Fruit fly (Drosophila melanogaster) whole organism: ENCODE measurements around the gene CG1299.

Experiments used
- CG8478 ChIP-seq: fragments of >200 bp; optimal IDR thresholded peaks from 2 replicates; lab custom pipeline; 2018; ENCODE audit warnings: inconsistent platforms
- Dll ChIP-seq: fragments of >200 bp; optimal IDR thresholded peaks from 2 replicates; lab custom pipeline; 2017
- EcR ChIP-seq, 2 experiments: fragments of >200 bp; optimal IDR thresholded peaks; 2 replicates each; lab custom pipeline; 2017; ENCODE audit warnings: missing biosample characterization in 2 of 2, missing genetic modification characterization in 2 of 2, missing genetic modification reagents in 2 of 2
- pan ChIP-seq: fragments of >200 bp; optimal IDR thresholded peaks from 2 replicates; lab custom pipeline; 2017
- psq ChIP-seq: fragments of >200 bp; optimal IDR thresholded peaks from 2 replicates; lab custom pipeline; 2017
- usp ChIP-seq: fragments of >200 bp; optimal IDR thresholded peaks from 2 replicates; lab custom pipeline; 2017; ENCODE audit warnings: missing biosample characterization, missing genetic modification characterization, mixed read lengths

CG1299 gene

DNA sequence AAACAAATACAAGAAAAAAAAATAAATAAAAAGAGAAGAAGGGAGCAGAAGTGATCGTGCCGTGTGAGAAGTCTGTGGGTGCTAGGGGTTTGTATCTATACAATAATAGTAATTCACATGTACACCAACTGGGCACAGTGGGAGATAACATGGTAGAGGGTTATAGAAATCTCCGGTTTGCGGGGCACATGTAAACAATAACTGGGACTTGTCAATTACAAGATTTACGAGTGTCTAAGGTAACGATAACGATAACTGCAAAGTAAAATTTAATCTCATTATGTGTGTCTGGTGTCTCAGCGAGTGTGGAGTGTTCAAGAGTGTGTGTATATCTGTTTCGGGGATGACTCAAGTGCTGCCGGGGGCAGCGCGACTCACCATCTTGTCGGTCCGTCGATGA lies 17.8 kb upstream of the CG1299 start:
- TF ChIP-seq EcR (GFP tag; optimal IDR thresholded peaks at IDR 0.05; lab: Kevin White, UChicago) = no peak
- TF ChIP-seq CG8478 (lab: Kevin White, UChicago) = no peak
- TF ChIP-seq pan (lab: Kevin White, UChicago) = no peak
- no peak for TF ChIP-seq Dll (lab: Kevin White, UChicago)
- no peak for TF ChIP-seq usp (GFP tag; lab: Kevin White, UChicago)
- no peak for TF ChIP-seq psq (lab: Kevin White, UChicago)

DNA sequence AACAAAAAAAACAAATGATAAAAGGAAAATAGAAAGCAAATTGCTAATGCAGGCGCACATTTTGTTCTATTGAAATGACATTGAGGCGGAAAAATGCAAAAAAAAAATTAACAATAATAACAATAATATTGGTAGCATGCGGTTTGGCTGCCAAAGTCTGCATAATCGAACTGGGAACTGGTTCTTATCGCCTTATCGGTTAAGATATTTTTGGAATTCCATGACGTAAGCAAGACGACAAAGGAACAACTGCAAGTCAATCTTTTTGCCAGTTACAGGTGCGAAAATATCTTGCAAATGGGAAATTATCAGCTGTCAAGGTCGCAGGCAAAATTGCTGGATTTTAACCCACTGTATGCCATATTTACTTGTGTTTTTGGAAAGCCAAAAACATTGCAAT lies 15.9 kb upstream of the CG1299 start:
- TF ChIP-seq CG8478 (lab: Kevin White, UChicago) (no peak), pan (lab: Kevin White, UChicago) (no peak), psq (lab: Kevin White, UChicago) (no peak), Dll (lab: Kevin White, UChicago) (no peak), usp (GFP tag; lab: Kevin White, UChicago) (no peak)

DNA sequence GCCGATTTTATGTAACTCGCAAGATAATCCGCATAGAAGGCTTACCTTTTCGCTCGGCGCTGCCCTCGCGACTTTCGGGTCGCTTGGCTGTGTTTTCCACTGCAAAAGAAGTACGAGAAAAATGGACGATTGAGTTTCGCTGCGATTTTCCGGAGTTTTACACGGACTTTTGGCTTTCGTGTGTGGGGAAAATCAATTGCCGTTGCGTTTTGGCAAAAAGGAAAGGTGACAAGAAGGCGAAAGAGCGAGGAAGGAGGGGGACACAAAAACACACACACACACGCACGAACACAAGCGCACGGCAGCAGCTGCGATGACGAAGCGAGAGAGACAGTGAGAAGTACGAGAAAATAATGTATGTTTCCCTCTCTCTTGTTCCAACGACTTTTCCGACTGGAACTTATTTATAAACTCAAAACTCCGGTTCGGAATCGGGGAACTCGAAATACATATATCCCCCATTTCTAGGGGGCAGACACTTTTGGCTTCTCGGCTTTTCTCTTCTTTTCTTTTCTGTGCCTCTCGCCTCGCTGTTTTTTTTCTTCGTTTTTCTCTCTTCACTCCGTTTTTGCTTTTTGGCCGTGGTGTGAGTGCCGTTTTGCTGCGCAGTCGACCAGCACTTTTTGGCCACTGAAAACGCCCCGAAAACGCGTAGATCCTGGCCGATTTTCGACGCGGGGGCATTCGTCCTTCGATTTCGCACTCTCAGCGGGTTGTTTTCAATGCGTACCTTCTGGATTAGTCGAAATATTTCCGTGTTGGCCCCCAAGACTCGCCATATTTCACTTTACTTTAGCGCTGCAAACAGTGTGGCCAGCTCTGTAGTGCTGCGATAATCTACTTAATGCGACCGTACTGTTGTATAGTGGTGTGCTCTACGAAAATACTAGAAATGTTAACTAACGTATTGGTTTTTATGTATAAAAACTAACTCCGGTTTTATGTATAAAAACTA lies 14.5 kb upstream of the CG1299 start, which contains the start of gene ens:
ens (minus strand) TSS at position 827 of the 955 bp plus-strand sequence.
- TF ChIP-seq usp (GFP tag; lab: Kevin White, UChicago) = no peak
- no peak for TF ChIP-seq EcR (GFP tag; optimal IDR thresholded peaks at IDR 0.05; lab: Kevin White, UChicago)
- no peak for TF ChIP-seq pan (lab: Kevin White, UChicago)
- TF ChIP-seq psq (lab: Kevin White, UChicago) = no peak
- no peak for TF ChIP-seq CG8478 (lab: Kevin White, UChicago)
- no peak for TF ChIP-seq Dll (lab: Kevin White, UChicago)

DNA sequence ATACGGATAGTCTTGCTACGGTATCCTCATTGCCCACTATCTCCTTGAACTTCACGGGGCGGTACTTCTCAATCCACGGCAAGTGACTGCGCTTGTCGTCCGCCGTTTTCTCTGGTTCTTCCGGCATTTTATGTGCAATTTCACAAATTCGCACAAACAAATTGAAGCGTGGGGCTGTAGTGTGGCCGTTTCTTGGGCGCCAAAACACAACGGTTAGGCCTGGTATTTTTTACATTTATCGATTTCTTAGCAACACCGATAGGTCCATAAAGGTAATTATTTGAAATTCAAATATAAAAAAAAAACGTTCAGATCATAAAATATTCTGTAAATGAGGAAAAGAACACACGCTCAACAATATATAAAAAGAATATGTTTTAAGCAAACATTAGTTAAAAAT lies 12.6 kb upstream of the CG1299 start, which contains the start of gene RfC4:
RfC4 (minus strand) TSS at position 182 of the 400 bp plus-strand sequence.
- no peak for TF ChIP-seq psq (lab: Kevin White, UChicago)
- no peak for TF ChIP-seq usp (GFP tag; lab: Kevin White, UChicago)
- no peak for TF ChIP-seq pan (lab: Kevin White, UChicago)
- no peak for TF ChIP-seq EcR (GFP tag; optimal IDR thresholded peaks at IDR 0.05; lab: Kevin White, UChicago)
- TF ChIP-seq CG8478 (lab: Kevin White, UChicago) = no peak
- no peak for TF ChIP-seq Dll (lab: Kevin White, UChicago)

DNA sequence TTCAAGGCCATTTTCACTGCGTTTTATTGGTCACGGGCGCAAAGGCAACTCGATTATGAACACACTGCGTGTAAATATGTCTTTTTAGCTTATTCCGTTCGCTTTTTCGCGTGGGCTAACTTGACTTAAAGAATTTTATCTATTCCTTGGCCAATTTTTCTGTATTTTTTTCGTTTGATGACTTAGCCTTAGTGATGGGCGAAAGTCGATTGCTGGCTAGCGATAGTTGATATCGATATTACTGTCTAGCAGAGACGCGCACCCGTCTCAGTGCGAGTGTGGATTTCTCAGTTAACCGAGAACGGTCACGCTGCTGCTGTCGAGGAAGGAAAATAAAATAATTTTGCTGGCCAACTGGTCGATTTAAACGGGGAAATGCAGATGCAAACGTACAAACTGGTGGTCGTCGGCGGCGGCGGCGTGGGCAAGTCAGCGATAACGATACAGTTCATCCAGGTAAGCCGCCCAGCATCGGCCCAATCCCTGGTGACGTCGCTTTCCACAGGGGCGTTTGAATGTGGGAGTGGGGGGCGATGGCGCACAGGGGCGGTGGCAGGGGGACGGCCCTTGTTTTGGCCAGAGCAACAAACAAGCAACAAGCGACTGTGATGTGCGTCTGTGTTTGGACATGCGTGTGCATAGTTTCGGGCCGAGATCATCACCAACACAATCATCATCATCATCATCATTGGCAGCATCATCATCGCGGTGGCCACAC lies 9.5 kb upstream of the CG1299 start, which contains the start of the genes Rop and Ras64B:
Rop (minus strand) TSS at position 193 of the 718 bp plus-strand sequence.
Ras64B (plus strand) TSS at position 273 of the 718 bp plus-strand sequence.
- TF ChIP-seq EcR (GFP tag; optimal IDR thresholded peaks at IDR 0.05; lab: Kevin White, UChicago) (no peak), usp (GFP tag; lab: Kevin White, UChicago) (no peak), pan (lab: Kevin White, UChicago) (no peak), psq (lab: Kevin White, UChicago) (no peak), CG8478 (lab: Kevin White, UChicago) (no peak), Dll (lab: Kevin White, UChicago) (no peak)

DNA sequence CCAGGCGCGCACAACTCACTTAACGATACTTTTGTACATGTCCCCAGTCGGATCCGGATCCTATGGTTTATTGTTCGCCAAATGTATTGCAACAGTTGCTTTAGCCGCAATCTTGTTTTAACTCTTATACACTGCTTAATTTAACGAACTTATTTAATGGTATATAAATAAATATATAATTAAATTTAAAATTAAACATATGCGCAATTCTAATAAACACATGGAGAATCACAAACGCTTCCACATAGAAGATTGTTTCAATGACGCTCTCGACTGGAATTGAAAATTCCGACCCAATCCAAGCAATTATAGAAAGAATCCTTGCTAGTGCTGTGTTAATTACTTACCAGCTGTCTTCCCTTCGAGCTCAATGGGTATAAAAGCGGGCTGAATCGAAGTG lies 7.3 kb upstream of the CG1299 start, which contains the start of gene Akh:
Akh (plus strand) TSS at position 301 of the 400 bp plus-strand sequence.
- TF ChIP-seq pan (lab: Kevin White, UChicago) (no peak), usp (GFP tag; lab: Kevin White, UChicago) (no peak), Dll (lab: Kevin White, UChicago) (no peak), psq (lab: Kevin White, UChicago) (no peak), EcR (GFP tag; optimal IDR thresholded peaks at IDR 0.05; lab: Kevin White, UChicago) (no peak), CG8478 (lab: Kevin White, UChicago) (no peak)

DNA sequence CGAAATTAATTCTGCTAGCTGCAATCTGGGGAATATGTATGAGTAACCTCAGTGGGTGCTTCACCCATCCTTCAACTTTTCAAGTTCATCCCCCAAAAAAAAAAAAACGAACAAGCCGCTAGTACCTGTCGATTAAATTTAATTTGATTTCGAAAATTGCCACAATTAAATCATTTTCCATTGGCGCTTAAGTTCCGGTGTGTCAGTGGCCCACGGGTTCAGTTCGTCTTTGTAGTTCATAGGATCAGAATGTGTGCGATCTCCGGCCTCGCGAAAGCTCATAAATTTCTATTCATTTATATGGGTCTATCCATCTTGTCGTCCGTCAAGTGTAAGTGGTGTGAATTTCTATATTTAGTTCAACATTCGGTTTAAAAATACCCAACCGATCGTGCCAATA lies 6.4 kb upstream of the CG1299 start, which contains the start of gene CG32260:
CG32260 (plus strand) TSS at position 301 of the 400 bp plus-strand sequence.
- TF ChIP-seq usp (GFP tag; lab: Kevin White, UChicago) (no peak), CG8478 (lab: Kevin White, UChicago) (no peak), Dll (lab: Kevin White, UChicago) (no peak), pan (lab: Kevin White, UChicago) (no peak), psq (lab: Kevin White, UChicago) (no peak), EcR (GFP tag; optimal IDR thresholded peaks at IDR 0.05; lab: Kevin White, UChicago) (no peak)

DNA sequence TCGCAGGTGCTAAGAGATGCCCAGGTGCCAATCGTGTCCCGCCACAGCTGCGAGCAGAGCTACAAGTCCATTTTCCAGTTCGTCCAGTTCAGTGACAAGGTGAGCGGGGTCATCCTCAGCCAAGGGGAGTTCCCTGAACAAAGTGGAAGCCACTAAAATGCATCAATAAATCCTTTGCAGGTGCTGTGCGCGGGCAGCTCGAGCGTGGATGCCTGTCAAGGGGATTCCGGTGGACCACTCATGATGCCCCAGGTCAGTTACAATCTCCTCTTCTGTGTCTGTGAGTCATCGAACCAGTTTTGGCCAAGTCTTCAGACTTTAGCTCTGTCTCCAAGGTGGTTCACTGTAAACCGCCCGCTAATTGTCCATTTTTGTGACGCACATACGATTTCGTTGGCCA lies 3.3 kb upstream of the CG1299 start:
- TF ChIP-seq Dll (lab: Kevin White, UChicago) (no peak), usp (GFP tag; lab: Kevin White, UChicago) (no peak), psq (lab: Kevin White, UChicago) (no peak), EcR (GFP tag; optimal IDR thresholded peaks at IDR 0.05; lab: Kevin White, UChicago) (no peak), pan (lab: Kevin White, UChicago) (no peak), CG8478 (lab: Kevin White, UChicago) (no peak)

DNA sequence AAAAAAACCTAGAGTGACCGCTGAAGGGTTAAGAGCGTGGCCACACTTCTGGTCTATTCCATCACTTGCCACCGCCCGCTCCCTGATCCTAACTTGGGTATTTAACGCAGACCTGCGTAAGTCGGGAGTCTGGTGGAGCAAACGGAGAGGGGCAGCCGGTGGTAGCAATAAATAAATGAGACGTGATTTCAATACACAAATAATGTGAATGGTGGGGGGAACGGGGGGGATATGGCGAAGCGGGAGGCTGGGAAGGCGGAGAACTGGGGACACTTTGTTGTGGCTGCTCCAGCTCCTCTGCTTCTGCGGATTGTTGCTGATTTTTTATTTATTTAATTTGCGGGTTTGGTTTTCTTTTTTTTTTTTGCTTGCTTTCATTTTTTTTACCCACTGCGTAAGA lies 9.4 kb downstream of the CG1299 start:
- TF ChIP-seq EcR (GFP tag; optimal IDR thresholded peaks at IDR 0.05; lab: Kevin White, UChicago) (no peak), psq (lab: Kevin White, UChicago) (no peak), pan (lab: Kevin White, UChicago) (no peak), CG8478 (lab: Kevin White, UChicago) (no peak), usp (GFP tag; lab: Kevin White, UChicago) (no peak), Dll (lab: Kevin White, UChicago) (no peak)

DNA sequence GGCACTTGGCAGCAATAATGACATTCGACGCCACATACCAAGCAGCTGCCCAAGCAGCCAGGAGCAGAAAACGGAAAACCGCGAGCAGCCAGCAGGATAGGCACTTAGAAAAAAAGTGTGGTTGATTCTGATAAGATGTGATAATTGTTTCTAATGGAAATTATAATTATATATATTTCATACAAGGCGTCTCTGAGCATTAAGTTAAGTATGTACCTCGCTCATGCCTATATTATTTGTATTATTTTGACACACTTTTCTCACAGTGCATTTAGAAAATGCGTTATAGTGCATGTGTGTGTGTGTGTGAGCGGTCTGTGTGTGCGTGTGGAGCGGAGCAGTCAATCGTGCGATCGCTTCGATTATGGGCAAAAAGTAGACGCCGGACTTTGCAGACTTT lies 9.9 kb downstream of the CG1299 start:
- TF ChIP-seq pan (lab: Kevin White, UChicago) (no peak), usp (GFP tag; lab: Kevin White, UChicago) (no peak), psq (lab: Kevin White, UChicago) (no peak), CG8478 (lab: Kevin White, UChicago) (no peak), EcR (GFP tag; optimal IDR thresholded peaks at IDR 0.05; lab: Kevin White, UChicago) (no peak), Dll (lab: Kevin White, UChicago) (no peak)
